Worm (Caenorhabditis elegans): ENCODE results near the gene B0563.6.

- TF ChIP-seq dpl-1 (GFP tag; optimal IDR thresholded peaks at IDR 0.05): no peak
- TF ChIP-seq madf-5 (GFP tag; IDR thresholded peaks at IDR 0.05): no peak
- no peak for TF ChIP-seq egl-27 (tag; optimal IDR thresholded peaks at IDR 0.05)
- no peak for TF ChIP-seq jun-1 (tag; optimal IDR thresholded peaks at IDR 0.05)
These were observed at the start of gene B0563.6 for ce11 chrX:9137402-9137801.

Measured in whole organism, L4 larva.